Fruit fly (Drosophila melanogaster) whole organism, adult: ENCODE results near the gene Cyp313a1.

Experiments
- CG11617 ChIP-seq: fragments of 200-800 bp; sonication (Bioruptor generic); optimal IDR thresholded peaks from 2 replicates; lab custom pipeline; 2017; ENCODE audit warnings: mild to moderate bottlenecking, missing biosample characterization, missing genetic modification reagents, missing genetic modification characterization
- CG1620 ChIP-seq: fragments of 200-800 bp; sonication (Bioruptor generic); optimal IDR thresholded peaks from 2 replicates; lab custom pipeline; 2016; ENCODE audit warnings: missing biosample characterization, missing genetic modification characterization
- CG33017 ChIP-seq: fragments of 200-800 bp; sonication (Bioruptor generic); optimal IDR thresholded peaks from 2 replicates; lab custom pipeline; 2018; ENCODE audit warnings: missing biosample characterization, mild to moderate bottlenecking, missing genetic modification characterization, moderate library complexity
- CG5204 ChIP-seq: fragments of 200-800 bp; sonication (Bioruptor generic); optimal IDR thresholded peaks from 2 replicates; lab custom pipeline; 2016; ENCODE audit warnings: missing biosample characterization, missing genetic modification characterization
- CG7045 ChIP-seq: fragments of 200-800 bp; sonication (Bioruptor generic); optimal IDR thresholded peaks from 2 replicates; lab custom pipeline; 2017; ENCODE audit warnings: missing biosample characterization, mild to moderate bottlenecking, missing genetic modification characterization
- Clk ChIP-seq: fragments of 200-800 bp; sonication (Bioruptor generic); optimal IDR thresholded peaks from 2 replicates; lab custom pipeline; 2017; ENCODE audit warnings: missing biosample characterization, missing genetic modification characterization
- cic ChIP-seq: fragments of 200-800 bp; sonication (Bioruptor generic); optimal IDR thresholded peaks from 2 replicates; lab custom pipeline; 2017; ENCODE audit warnings: missing biosample characterization, mild to moderate bottlenecking, missing genetic modification characterization, moderate library complexity
- cnc ChIP-seq, 2 experiments: fragments of >200 bp; optimal IDR thresholded peaks; 2 replicates each; lab custom pipeline; 2017
- kay ChIP-seq: fragments of 200-800 bp; sonication (Bioruptor generic); peaks from one replicate; lab custom pipeline; 2016; ENCODE audit warnings: missing biosample characterization, missing genetic modification characterization, borderline replicate concordance
- ovo ChIP-seq: fragments of 200-800 bp; sonication (Bioruptor generic); optimal IDR thresholded peaks from 2 replicates; lab custom pipeline; 2016; ENCODE audit warnings: missing biosample characterization, missing genetic modification characterization
- tj ChIP-seq: fragments of 200-800 bp; sonication (Bioruptor generic); optimal IDR thresholded peaks from 3 replicates; lab custom pipeline; 2017; ENCODE audit warnings: missing biosample characterization, mild to moderate bottlenecking, missing genetic modification characterization, moderate library complexity

dm6 chr3R:14482986-14483385, 37.9 kb upstream of the Cyp313a1 start:
- no peak for TF ChIP-seq Clk
- no peak for TF ChIP-seq kay (GFP tag; lab: Kevin White, UChicago)
- TF ChIP-seq CG33017, result no peak
- TF ChIP-seq cic (GFP tag; lab: Kevin White, UChicago), result no peak
- no peak for TF ChIP-seq CG5204 (GFP tag; lab: Kevin White, UChicago)
- no peak for TF ChIP-seq CG1620 (GFP tag; lab: Kevin White, UChicago)
- TF ChIP-seq cnc (optimal IDR thresholded peaks at IDR 0.05; lab: Kevin White, UChicago), result no peak
- no peak for TF ChIP-seq tj
- no peak for TF ChIP-seq ovo (GFP tag; lab: Kevin White, UChicago)
- TF ChIP-seq CG7045, result no peak
- TF ChIP-seq CG11617, result no peak
